Worm (Caenorhabditis elegans): Measurements from ENCODE around the gene asg-2.
"Not testable (repeated sequence)": the region's sequence is repeated elsewhere in the genome, so short reads cannot be mapped to it uniquely, and the experiment has no call there.

ce11 chrX:6881795-6882194, 40.7 kb downstream of the asg-2 start, which contains the start of gene F41C6.6:
- not testable (repeated sequence) for TF ChIP-seq snpc-3.4 (tag; optimal IDR thresholded peaks at IDR 0.05); nhr-80 (tag; optimal IDR thresholded peaks at IDR 0.05); lin-54 (GFP tag; optimal IDR thresholded peaks at IDR 0.05); pha-4 (tag; optimal IDR thresholded peaks at IDR 0.05); bed-1 (GFP tag; IDR thresholded peaks at IDR 0.05); nhr-27 (tag; optimal IDR thresholded peaks at IDR 0.05); nfya-2 (GFP tag; IDR thresholded peaks at IDR 0.05); F49E8.2 (tag; optimal IDR thresholded peaks at IDR 0.05; ENCODE audit: insufficient read depth); F33H1.4 (GFP tag; IDR thresholded peaks at IDR 0.05); dpl-1 (GFP tag; optimal IDR thresholded peaks at IDR 0.05); hrde-1 (tag; optimal IDR thresholded peaks at IDR 0.05; ENCODE audit: borderline replicate concordance); mes-4 (tag; optimal IDR thresholded peaks at IDR 0.05); snpc-4 (GFP tag; optimal IDR thresholded peaks at IDR 0.05); snpc-4 (tag; optimal IDR thresholded peaks at IDR 0.05)

Measured in whole organism, young adult.